Worm (Caenorhabditis elegans) whole organism, L3 larva: ENCODE results near the gene nlp-11.

Experiments used
- nhr-12 ChIP-seq: fragments of 150-350 bp; optimal IDR thresholded peaks from 2 replicates; lab custom pipeline; 2014; ENCODE audit warnings: missing biosample characterization, missing genetic modification characterization
- snpc-4 ChIP-seq: fragments of 150-350 bp; optimal IDR thresholded peaks from 2 replicates; lab custom pipeline; 2014; ENCODE audit warnings: missing biosample characterization, missing genetic modification characterization

DNA sequence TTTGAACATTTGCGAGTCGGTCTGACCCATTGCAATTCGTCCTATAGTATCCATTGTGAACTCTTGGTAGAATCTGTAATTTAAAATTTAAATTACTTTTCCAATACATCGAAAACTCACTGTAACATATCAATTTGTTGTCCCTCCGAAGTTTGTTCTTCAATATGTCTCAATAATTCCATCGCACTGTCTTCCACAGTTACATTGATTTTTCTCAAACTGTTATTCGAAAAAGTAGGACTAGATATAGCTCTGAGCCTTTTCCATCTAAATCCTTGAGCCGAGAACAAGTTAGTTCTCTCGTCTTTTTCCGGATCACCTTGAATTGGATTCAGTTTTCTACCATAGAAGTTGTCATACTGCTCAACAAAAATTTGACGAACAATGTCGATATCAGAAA lies 29.6 kb downstream of the nlp-11 start:
- no peak for TF ChIP-seq snpc-4
- TF ChIP-seq nhr-12 (tag; lab: Kevin White, UChicago): no peak
